Fruit fly (Drosophila melanogaster): ENCODE results near the gene Cht7.

DNA sequence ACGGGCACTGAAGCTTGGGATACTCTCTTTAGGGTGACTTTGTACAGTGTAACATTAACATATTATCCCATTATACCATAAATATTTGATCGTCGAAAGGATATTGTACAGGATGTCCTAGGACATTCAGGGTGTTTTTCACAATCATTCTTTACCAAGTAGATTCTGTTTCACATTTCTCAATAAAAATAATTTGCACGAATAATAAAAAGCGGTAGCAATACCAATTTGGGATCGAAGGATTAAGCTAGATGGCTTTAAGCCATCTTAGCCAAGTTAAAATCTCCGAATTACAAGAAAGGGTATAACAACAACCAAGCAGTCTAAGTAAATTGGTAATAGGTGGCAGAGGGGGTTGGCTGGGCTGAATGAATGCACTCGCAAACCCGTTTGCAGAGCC, 32.4 kb downstream of the Cht7 start:
- TF ChIP-seq knrl (GFP tag; IDR thresholded peaks at IDR 0.05; ENCODE audit: partially characterized antibody) (no peak), peb (GFP tag; IDR thresholded peaks at IDR 0.05) (no peak), CG13287 (GFP tag; IDR thresholded peaks at IDR 0.05; ENCODE audit: partially characterized antibody) (no peak)

All from whole organism, embryonic.